Worm (Caenorhabditis elegans) whole organism, L1 larva: ENCODE results near the gene srw-3.

Source experiments
- C04F5.9 ChIP-seq: sonication (generic microtip); optimal IDR thresholded peaks from 2 replicates; lab custom pipeline; 2016; ENCODE audit warnings: missing genetic modification characterization, missing compliant biosample characterization
- ces-1 ChIP-seq: fragments of 150-350 bp; optimal IDR thresholded peaks from 2 replicates; lab custom pipeline; 2014; ENCODE audit warnings: missing biosample characterization, missing genetic modification reagents, missing genetic modification characterization
- elt-2 ChIP-seq: sonication (generic microtip); optimal IDR thresholded peaks from 2 replicates; lab custom pipeline; 2016; ENCODE audit warnings: missing genetic modification characterization, mild to moderate bottlenecking, inconsistent platforms, missing compliant biosample characterization, missing genetic modification reagents
- fkh-10 ChIP-seq: sonication (generic microtip); optimal IDR thresholded peaks from 2 replicates; lab custom pipeline; 2017; ENCODE audit warnings: missing biosample characterization, missing genetic modification reagents, missing genetic modification characterization
- nhr-11 ChIP-seq: fragments of 150-350 bp; optimal IDR thresholded peaks from 2 replicates; lab custom pipeline; 2014; ENCODE audit warnings: missing biosample characterization, missing genetic modification characterization
- pqm-1 ChIP-seq: sonication (generic microtip); optimal IDR thresholded peaks from 3 replicates; lab custom pipeline; 2017; ENCODE audit warnings: missing biosample characterization, missing genetic modification characterization
- tbx-2 ChIP-seq: sonication (generic microtip); optimal IDR thresholded peaks from 2 replicates; lab custom pipeline; 2016; ENCODE audit warnings: missing genetic modification characterization, missing compliant biosample characterization
- ztf-4 ChIP-seq: fragments of 150-350 bp; optimal IDR thresholded peaks from 2 replicates; lab custom pipeline; 2014; ENCODE audit warnings: missing biosample characterization, missing genetic modification characterization

- TF ChIP-seq tbx-2 (tag; lab: Kevin White, UChicago) (no peak), ces-1 (GFP tag; lab: Kevin White, UChicago) (no peak), elt-2 (tag; lab: Kevin White, UChicago) (no peak), pqm-1 (no peak), ztf-4 (no peak), fkh-10 (GFP tag; lab: Kevin White, UChicago) (no peak), C04F5.9 (tag; lab: Kevin White, UChicago) (no peak), nhr-11 (tag; lab: Kevin White, UChicago) (no peak)
Observed at ce11 chrV:7713691-7714090, 8.3 kb downstream of the srw-3 start, which contains the start of gene ZK105.1.
